Fruit fly (Drosophila melanogaster) whole organism, embryonic: ENCODE measurements around the gene SecCl.

Source experiments
- Abd-B ChIP-seq: fragments of 200-800 bp; sonication (Bioruptor generic); optimal IDR thresholded peaks from 2 replicates; lab custom pipeline; 2018; ENCODE audit warnings: missing biosample characterization, mild to moderate bottlenecking, missing genetic modification characterization, moderate library complexity
- Adf1 ChIP-seq: fragments of 200-800 bp; sonication (Bioruptor generic); IDR thresholded peaks from 2 replicates; pipeline ENCODE4 v1.3.6; 2022; ENCODE audit warnings: missing biosample characterization, missing genetic modification characterization
- Aef1 ChIP-seq: fragments of 200-800 bp; sonication (Bioruptor generic); IDR thresholded peaks from 3 replicates; pipeline ENCODE4 v1.3.6; 2022; ENCODE audit warnings: missing biosample characterization, missing genetic modification characterization
- B-H1 ChIP-seq: fragments of 200-800 bp; sonication (Bioruptor generic); IDR thresholded peaks from 3 replicates; pipeline ENCODE4 v1.3.6; 2022; ENCODE audit warnings: missing biosample characterization, missing genetic modification characterization
- CG11085 ChIP-seq: fragments of 200-800 bp; sonication (Bioruptor generic); IDR thresholded peaks from 2 replicates; pipeline ENCODE4 v1.3.6; 2022; ENCODE audit warnings: missing biosample characterization, missing genetic modification characterization
- CG13287 ChIP-seq: fragments of 200-800 bp; sonication (Bioruptor generic); IDR thresholded peaks from 2 replicates; pipeline ENCODE4 v1.3.6; 2022; ENCODE audit warnings: missing biosample characterization, missing genetic modification characterization; ENCODE audit not compliant: partially characterized antibody
- CG13296 ChIP-seq: fragments of 200-800 bp; sonication (Bioruptor generic); optimal IDR thresholded peaks from 3 replicates; lab custom pipeline; 2018; ENCODE audit warnings: missing biosample characterization, mild to moderate bottlenecking, missing genetic modification characterization
- CG13775 ChIP-seq: fragments of 200-800 bp; sonication (Bioruptor generic); optimal IDR thresholded peaks from 3 replicates; lab custom pipeline; 2017; ENCODE audit warnings: missing biosample characterization, mild to moderate bottlenecking, missing genetic modification characterization
- CG14014 ChIP-seq: fragments of 200-800 bp; sonication (Bioruptor generic); IDR thresholded peaks from 2 replicates; pipeline ENCODE4 v1.3.6; 2022; ENCODE audit warnings: missing biosample characterization, missing genetic modification characterization
- CG14050 ChIP-seq: fragments of 200-800 bp; sonication (Bioruptor generic); IDR thresholded peaks from 3 replicates; pipeline ENCODE4 v1.3.6; 2022; ENCODE audit warnings: missing biosample characterization, missing genetic modification characterization
- CG1603 ChIP-seq: fragments of 200-800 bp; sonication (Bioruptor generic); optimal IDR thresholded peaks from 2 replicates; lab custom pipeline; 2019; ENCODE audit warnings: missing biosample characterization, mild to moderate bottlenecking, missing genetic modification characterization, moderate library complexity
- CG1647 ChIP-seq: fragments of 200-800 bp; sonication (Bioruptor generic); optimal IDR thresholded peaks from 3 replicates; lab custom pipeline; 2016; ENCODE audit warnings: missing biosample characterization, missing genetic modification characterization
- CG17612 ChIP-seq: fragments of 200-800 bp; sonication (Bioruptor generic); IDR thresholded peaks from 2 replicates; pipeline ENCODE4 v1.3.6; 2022; ENCODE audit warnings: missing biosample characterization, missing genetic modification characterization
- CG1832 ChIP-seq: fragments of 200-800 bp; sonication (Bioruptor generic); optimal IDR thresholded peaks from 2 replicates; lab custom pipeline; 2017; ENCODE audit warnings: missing biosample characterization, mild to moderate bottlenecking, missing genetic modification characterization, inconsistent platforms
- CG18476 ChIP-seq: fragments of 200-800 bp; sonication (Bioruptor generic); optimal IDR thresholded peaks from 2 replicates; lab custom pipeline; 2016; ENCODE audit warnings: missing biosample characterization, mild to moderate bottlenecking, missing genetic modification characterization
- CG2678 ChIP-seq: fragments of 200-800 bp; sonication (Bioruptor generic); optimal IDR thresholded peaks from 3 replicates; lab custom pipeline; 2019; ENCODE audit warnings: missing biosample characterization, mild to moderate bottlenecking, missing genetic modification characterization, moderate library complexity
- CG2712 ChIP-seq: fragments of 200-800 bp; optimal IDR thresholded peaks from 3 replicates; lab custom pipeline; 2019; ENCODE audit warnings: missing biosample characterization, mild to moderate bottlenecking, missing genetic modification characterization, moderate library complexity
- CG30020 ChIP-seq: fragments of 200-800 bp; optimal IDR thresholded peaks from 2 replicates; lab custom pipeline; 2019; ENCODE audit warnings: missing biosample characterization, mild to moderate bottlenecking, missing genetic modification characterization, moderate library complexity
- CG31388 ChIP-seq: fragments of 200-800 bp; sonication (Bioruptor generic); optimal IDR thresholded peaks from 2 replicates; lab custom pipeline; 2016; ENCODE audit warnings: missing biosample characterization, missing genetic modification characterization
- CG32772 ChIP-seq: fragments of 200-800 bp; sonication (Bioruptor generic); IDR thresholded peaks from 2 replicates; pipeline ENCODE4 v1.3.6; 2022; ENCODE audit warnings: missing biosample characterization, missing genetic modification characterization
- CG4617 ChIP-seq: fragments of 200-800 bp; sonication (Bioruptor generic); optimal IDR thresholded peaks from 3 replicates; lab custom pipeline; 2016; ENCODE audit warnings: missing biosample characterization, missing genetic modification characterization, borderline replicate concordance
- CG7928 ChIP-seq: fragments of 200-800 bp; sonication (Bioruptor generic); optimal IDR thresholded peaks from 2 replicates; lab custom pipeline; 2017; ENCODE audit warnings: missing biosample characterization, mild to moderate bottlenecking, missing genetic modification characterization
- CG9932 ChIP-seq: fragments of 200-800 bp; sonication (Bioruptor generic); IDR thresholded peaks from 2 replicates; pipeline ENCODE4 v1.3.6; 2022; ENCODE audit warnings: missing biosample characterization, missing genetic modification characterization
- CrebB ChIP-seq: fragments of 200-800 bp; sonication (Bioruptor generic); optimal IDR thresholded peaks from 3 replicates; lab custom pipeline; 2018; ENCODE audit warnings: missing biosample characterization, mild to moderate bottlenecking, missing genetic modification characterization
- Dek ChIP-seq: fragments of 200-800 bp; sonication (Bioruptor generic); optimal IDR thresholded peaks from 3 replicates; lab custom pipeline; 2019; ENCODE audit warnings: missing biosample characterization, mild to moderate bottlenecking, missing genetic modification characterization, moderate library complexity
- E2f1 ChIP-seq: fragments of 200-800 bp; sonication (Bioruptor generic); IDR thresholded peaks from 2 replicates; pipeline ENCODE4 v1.3.6; 2022; ENCODE audit warnings: missing biosample characterization, missing genetic modification characterization
- ERR ChIP-seq: fragments of 200-800 bp; sonication (Bioruptor generic); optimal IDR thresholded peaks from 2 replicates; lab custom pipeline; 2016; ENCODE audit warnings: missing biosample characterization, missing genetic modification characterization
- Eip74EF ChIP-seq, 2 experiments: fragments of 200-800 bp in 1 of 2; fragments of >200 bp in 1 of 2; sonication (Bioruptor generic) in 1 of 2; optimal IDR thresholded peaks; 2 replicates each; lab custom pipeline; 2017 to 2019; ENCODE audit warnings: missing biosample characterization in 2 of 2, missing genetic modification characterization in 2 of 2, mild to moderate bottlenecking in 1 of 2, moderate library complexity in 1 of 2
- Max ChIP-seq: fragments of 200-800 bp; sonication (Bioruptor generic); optimal IDR thresholded peaks from 2 replicates; lab custom pipeline; 2016; ENCODE audit warnings: missing biosample characterization, mild to moderate bottlenecking, missing genetic modification characterization
- Med ChIP-seq: fragments of 200-800 bp; sonication (Bioruptor generic); peaks from one replicate; lab custom pipeline; 2016; ENCODE audit warnings: missing biosample characterization, missing genetic modification characterization, mild to moderate bottlenecking, inconsistent platforms, moderate library complexity
- NK7.1 ChIP-seq: fragments of 200-800 bp; sonication (Bioruptor generic); optimal IDR thresholded peaks from 3 replicates; lab custom pipeline; 2016; ENCODE audit warnings: missing biosample characterization, missing genetic modification characterization
- Nf-YB ChIP-seq: fragments of 200-800 bp; sonication (Bioruptor generic); optimal IDR thresholded peaks from 3 replicates; lab custom pipeline; 2019; ENCODE audit warnings: missing biosample characterization, mild to moderate bottlenecking, missing genetic modification characterization, moderate library complexity
- Nf-YC ChIP-seq: fragments of 200-800 bp; optimal IDR thresholded peaks from 3 replicates; lab custom pipeline; 2019; ENCODE audit warnings: missing biosample characterization, mild to moderate bottlenecking, missing genetic modification characterization, moderate library complexity
- Opbp ChIP-seq: fragments of 200-800 bp; sonication (Bioruptor generic); IDR thresholded peaks from 3 replicates; pipeline ENCODE4 v1.3.6; 2022; ENCODE audit warnings: missing biosample characterization, missing genetic modification characterization; ENCODE audit not compliant: partially characterized antibody
- Sry-δ ChIP-seq: fragments of 200-800 bp; sonication (Bioruptor generic); optimal IDR thresholded peaks from 2 replicates; lab custom pipeline; 2016; ENCODE audit warnings: missing biosample characterization, missing genetic modification characterization
- Taf1 ChIP-seq: fragments of 200-800 bp; sonication (Bioruptor generic); IDR thresholded peaks from 2 replicates; pipeline ENCODE4 v1.3.6; 2022; ENCODE audit warnings: missing biosample characterization, missing genetic modification characterization
- fd96Cb ChIP-seq: fragments of 200-800 bp; sonication (Bioruptor generic); optimal IDR thresholded peaks from 2 replicates; lab custom pipeline; 2018; ENCODE audit warnings: missing biosample characterization, mild to moderate bottlenecking, missing genetic modification characterization, moderate library complexity
- fru ChIP-seq: fragments of >200 bp; optimal IDR thresholded peaks from 2 replicates; lab custom pipeline; 2017
- gem ChIP-seq: fragments of 200-800 bp; sonication (Bioruptor generic); optimal IDR thresholded peaks from 2 replicates; lab custom pipeline; 2019; ENCODE audit warnings: missing biosample characterization, mild to moderate bottlenecking, missing genetic modification characterization, moderate library complexity
- gsb-n ChIP-seq: fragments of 200-800 bp; sonication (Bioruptor generic); optimal IDR thresholded peaks from 3 replicates; lab custom pipeline; 2018; ENCODE audit warnings: missing biosample characterization, mild to moderate bottlenecking, missing genetic modification characterization
- hbn ChIP-seq: fragments of 200-800 bp; sonication (Bioruptor generic); IDR thresholded peaks from 2 replicates; pipeline ENCODE4 v1.3.6; 2022; ENCODE audit warnings: missing biosample characterization, missing genetic modification characterization; ENCODE audit not compliant: partially characterized antibody
- her ChIP-seq: fragments of 200-800 bp; sonication (Bioruptor generic); optimal IDR thresholded peaks from 2 replicates; lab custom pipeline; 2016; ENCODE audit warnings: missing biosample characterization, missing genetic modification characterization
- jumu ChIP-seq: fragments of 200-800 bp; sonication (Bioruptor generic); optimal IDR thresholded peaks from 3 replicates; lab custom pipeline; 2016; ENCODE audit warnings: missing biosample characterization, missing genetic modification characterization
- nmo ChIP-seq: fragments of 200-800 bp; sonication (Bioruptor generic); optimal IDR thresholded peaks from 2 replicates; lab custom pipeline; 2018; ENCODE audit warnings: missing biosample characterization, mild to moderate bottlenecking, missing genetic modification characterization, moderate library complexity
- p53 ChIP-seq: fragments of 200-800 bp; sonication (Bioruptor generic); optimal IDR thresholded peaks from 2 replicates; lab custom pipeline; 2016; ENCODE audit warnings: missing biosample characterization, missing genetic modification characterization
- psq ChIP-seq: fragments of 200-800 bp; sonication (Bioruptor generic); optimal IDR thresholded peaks from 2 replicates; lab custom pipeline; 2017; ENCODE audit warnings: missing biosample characterization, missing genetic modification characterization
- salm ChIP-seq: fragments of 200-800 bp; sonication (Bioruptor generic); optimal IDR thresholded peaks from 2 replicates; lab custom pipeline; 2018; ENCODE audit warnings: missing biosample characterization, mild to moderate bottlenecking, missing genetic modification characterization
- schlank ChIP-seq: fragments of 200-800 bp; sonication (Bioruptor generic); optimal IDR thresholded peaks from 2 replicates; lab custom pipeline; 2018; ENCODE audit warnings: missing biosample characterization, mild to moderate bottlenecking, missing genetic modification characterization
- shn ChIP-seq: fragments of 200-800 bp; sonication (Bioruptor generic); optimal IDR thresholded peaks from 3 replicates; lab custom pipeline; 2016; ENCODE audit warnings: missing biosample characterization, missing genetic modification characterization
- sob ChIP-seq: fragments of 200-800 bp; sonication (Bioruptor generic); IDR thresholded peaks from 2 replicates; pipeline ENCODE4 v1.3.6; 2022; ENCODE audit warnings: missing biosample characterization, missing genetic modification characterization
- trem ChIP-seq: fragments of 200-800 bp; optimal IDR thresholded peaks from 3 replicates; lab custom pipeline; 2019; ENCODE audit warnings: missing biosample characterization, mild to moderate bottlenecking, missing genetic modification characterization, moderate library complexity

SecCl gene

DNA sequence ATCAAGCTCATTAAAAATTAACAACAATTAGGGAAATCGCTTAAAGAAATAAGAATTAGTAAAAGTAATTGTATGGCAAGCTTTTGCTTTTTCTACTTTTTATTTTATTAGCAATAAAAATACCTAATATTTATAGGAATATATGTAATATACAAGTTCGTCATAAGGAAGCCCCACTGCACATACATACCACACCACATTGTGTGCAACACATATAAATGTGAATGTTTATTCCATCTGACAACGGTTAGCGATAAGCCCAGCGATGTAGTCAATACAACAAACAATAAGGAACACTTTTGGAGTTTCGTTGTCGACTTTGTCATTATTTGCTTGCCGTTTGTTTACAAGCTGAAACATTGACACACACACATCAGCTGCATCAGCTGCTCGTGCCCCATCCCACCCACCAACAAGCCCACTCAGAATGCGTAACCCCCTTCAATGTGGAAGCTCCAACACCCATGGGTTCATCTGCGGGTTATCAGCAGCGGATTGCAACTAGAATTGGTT, 15.4 kb downstream of the SecCl start (continued):
- TF ChIP-seq CG9932 (GFP tag; lab: Robert Waterston, UW) (no peak), Opbp (GFP tag; lab: Robert Waterston, UW) (no peak), CG30020 (peak; percentile 29), schlank (tag; lab: Kevin White, UChicago) (no peak), NK7.1 (GFP tag; lab: Kevin White, UChicago) (no peak), CG4617 (GFP tag; lab: Kevin White, UChicago) (peak; percentile 29), Nf-YB (GFP tag; lab: Kevin White, UChicago) (peak; percentile 66), gsb-n (tag; lab: Kevin White, UChicago) (peak; percentile 95), CG17612 (GFP tag; lab: Robert Waterston, UW) (no peak), Max (GFP tag; lab: Kevin White, UChicago) (peak; percentile 39), CrebB (tag; lab: Kevin White, UChicago) (peak; percentile 75), gem (peak; percentile 82), CG1603 (tag; lab: Kevin White, UChicago) (peak; percentile 94), CG13287 (no peak), fru (lab: Kevin White, UChicago) (no peak), Adf1 (GFP tag; lab: Robert Waterston, UW) (no peak), B-H1 (GFP tag; lab: Robert Waterston, UW) (peak; percentile 10; the same call in 1 of the 3 replicates), Sry-δ (GFP tag; lab: Kevin White, UChicago) (peak; percentile 26), shn (peak; percentile 38), jumu (GFP tag; lab: Kevin White, UChicago) (peak; percentile 22), her (GFP tag; lab: Kevin White, UChicago) (peak; percentile 61), Nf-YC (tag; lab: Kevin White, UChicago) (no peak), CG1832 (no peak), trem (peak; percentile 66), Eip74EF (GFP tag; optimal IDR thresholded peaks at IDR 0.05; lab: Kevin White, UChicago) (peak in 1 of 2 experiments; percentile 91), CG1647 (GFP tag; lab: Kevin White, UChicago) (peak; percentile 11), fd96Cb (tag; lab: Kevin White, UChicago) (peak; percentile 61), hbn (GFP tag; lab: Robert Waterston, UW) (no peak), Aef1 (no peak), psq (GFP tag; lab: Kevin White, UChicago) (peak; percentile 12), CG14050 (GFP tag; lab: Robert Waterston, UW) (no peak), E2f1 (GFP tag; lab: Robert Waterston, UW) (peak; percentile 44; the same call in 1 of the 2 replicates), Dek (tag; lab: Kevin White, UChicago) (no peak), Med (GFP tag; lab: Kevin White, UChicago) (peak; percentile 93), CG14014 (GFP tag; lab: Robert Waterston, UW) (no peak), CG32772 (no peak), CG31388 (no peak), ERR (GFP tag; lab: Kevin White, UChicago) (peak; percentile 1), CG7928 (GFP tag; lab: Kevin White, UChicago) (no peak), CG13775 (GFP tag; lab: Kevin White, UChicago) (peak; percentile 15), CG2712 (tag; lab: Kevin White, UChicago) (peak; percentile 76), salm (tag; lab: Kevin White, UChicago) (peak; percentile 90), Abd-B (GFP tag; lab: Kevin White, UChicago) (no peak), p53 (peak; percentile 30), CG11085 (GFP tag; lab: Robert Waterston, UW) (no peak), CG2678 (tag; lab: Kevin White, UChicago) (peak; percentile 81), nmo (GFP tag; lab: Kevin White, UChicago) (peak; percentile 57), sob (GFP tag; lab: Robert Waterston, UW) (no peak), Taf1 (no peak), CG13296 (GFP tag; lab: Kevin White, UChicago) (peak; percentile 34), CG18476 (GFP tag; lab: Kevin White, UChicago) (peak; percentile 43)
